Fruit fly (Drosophila melanogaster) ovary, adult (tissue): ENCODE measurements around the gene ball.

Source experiments
- CG17801 ChIP-seq: fragments of 200-800 bp; optimal IDR thresholded peaks from 2 replicates; lab custom pipeline; 2019; ENCODE audit warnings: missing biosample characterization, mild to moderate bottlenecking, missing genetic modification characterization, moderate library complexity; ENCODE audit not compliant: partially characterized antibody

Gene ball

DNA sequence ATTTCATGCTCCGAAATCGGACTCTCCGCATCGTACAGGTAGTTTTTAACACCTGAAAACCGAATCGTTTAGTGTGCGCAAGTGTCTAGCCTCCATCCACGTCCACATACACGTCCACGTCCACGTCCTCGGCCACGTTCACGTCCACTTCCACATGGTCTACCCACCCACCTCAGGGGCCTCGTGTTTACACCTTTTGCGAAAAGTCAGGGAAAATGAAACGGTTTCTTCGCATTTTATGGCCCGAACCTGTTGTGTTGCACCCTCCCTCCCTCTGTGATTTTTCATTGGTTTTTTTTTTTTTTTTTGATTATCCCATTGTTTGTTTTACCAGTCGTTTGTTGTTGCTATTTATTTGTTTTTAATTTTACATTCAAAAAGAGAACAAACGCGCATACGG, 20.5 kb upstream of the ball start:
- no peak for TF ChIP-seq CG17801 (GFP tag; lab: Kevin White, UChicago)

DNA sequence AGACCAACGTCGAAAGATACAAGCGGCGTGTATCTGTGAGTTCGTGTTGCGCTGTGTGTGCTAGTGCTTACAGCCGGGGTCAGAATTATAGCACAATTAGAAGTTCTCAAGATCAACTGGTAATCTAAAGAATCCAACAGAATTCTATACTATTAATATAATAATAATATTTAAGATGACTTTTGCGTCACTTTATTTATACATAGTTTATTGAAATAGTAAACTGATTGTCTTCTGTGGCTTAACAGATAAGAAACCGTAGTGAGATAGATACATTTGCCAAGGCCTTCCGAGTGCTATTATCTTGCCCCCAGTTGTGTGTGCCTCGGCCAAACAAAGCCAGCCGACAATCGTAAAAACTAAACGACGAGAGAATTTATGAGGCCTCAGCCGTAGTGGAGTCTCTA, 19.7 kb upstream of the ball start:
- TF ChIP-seq CG17801 (GFP tag; lab: Kevin White, UChicago): peak; percentile 55

DNA sequence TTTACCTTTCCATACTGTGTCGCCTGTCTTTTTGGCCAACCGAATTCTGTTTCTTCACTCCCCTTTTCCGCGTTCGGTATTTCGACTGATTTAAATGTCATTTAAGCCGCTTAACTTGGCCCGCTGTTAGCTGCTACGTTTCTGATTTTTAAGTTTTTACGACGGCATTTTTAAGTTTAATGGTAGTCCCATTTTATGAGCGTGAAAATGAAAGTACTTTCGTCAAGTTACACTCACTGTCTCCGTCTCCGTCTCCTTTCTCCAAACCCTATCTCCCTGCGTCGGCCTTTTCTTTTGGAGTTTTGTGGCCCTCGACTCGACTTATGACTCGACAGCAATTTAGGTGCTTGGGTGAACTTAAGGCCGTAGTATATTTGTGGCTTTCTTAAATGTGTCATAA, 18.6 kb upstream of the ball start:
- TF ChIP-seq CG17801 (GFP tag; lab: Kevin White, UChicago): no peak

DNA sequence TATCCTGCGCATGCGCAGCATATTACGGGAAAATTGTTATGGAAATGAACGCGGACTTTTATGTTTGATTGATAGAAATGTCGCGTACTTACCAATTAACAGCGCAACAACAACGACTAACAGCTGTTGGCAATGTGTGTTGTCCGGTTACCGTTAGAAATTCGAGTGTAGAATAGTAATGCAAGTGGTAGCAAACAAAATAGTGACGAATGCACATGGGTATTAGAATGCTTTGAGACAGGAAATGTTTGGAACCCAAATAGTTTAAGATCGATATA, 16.3 kb upstream of the ball start:
- TF ChIP-seq CG17801 (GFP tag; lab: Kevin White, UChicago): no peak

DNA sequence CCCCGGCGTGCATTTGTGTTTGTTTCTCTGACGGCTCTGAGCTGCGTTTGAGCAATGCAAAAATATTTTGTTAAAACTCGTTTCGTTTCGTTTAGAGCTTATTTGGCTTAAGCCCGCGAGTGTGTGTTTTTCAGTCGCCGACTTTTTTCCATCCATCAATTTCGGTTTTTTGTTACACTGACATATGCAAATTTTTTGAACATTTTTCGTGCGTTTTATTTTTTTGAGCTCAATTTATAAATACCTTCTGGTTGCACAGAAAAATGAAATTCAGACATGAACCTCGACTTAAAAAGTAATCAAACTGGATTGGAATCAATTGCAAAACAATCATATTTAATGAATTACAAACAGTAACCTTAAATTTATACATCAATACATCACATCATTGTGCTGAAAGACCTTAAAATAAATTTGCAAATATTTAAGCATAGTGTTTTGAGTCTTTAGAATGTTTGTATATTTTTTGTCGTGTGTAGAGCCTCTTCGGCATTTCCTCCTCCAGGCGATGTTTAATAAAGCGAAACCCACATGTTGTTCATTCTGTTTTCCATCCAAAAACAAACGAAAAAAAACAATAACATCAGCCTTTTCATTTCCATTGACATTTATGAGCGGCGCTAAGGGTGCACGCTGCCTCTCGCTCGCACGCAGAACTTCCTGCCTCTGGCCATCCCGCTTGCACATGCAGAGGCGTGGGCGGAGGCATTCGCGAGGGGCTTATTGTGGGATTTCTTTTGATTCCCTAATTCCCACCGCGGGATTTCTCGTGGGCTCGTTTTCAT, 15.8 kb upstream of the ball start:
- TF ChIP-seq CG17801 (GFP tag; lab: Kevin White, UChicago): no peak

DNA sequence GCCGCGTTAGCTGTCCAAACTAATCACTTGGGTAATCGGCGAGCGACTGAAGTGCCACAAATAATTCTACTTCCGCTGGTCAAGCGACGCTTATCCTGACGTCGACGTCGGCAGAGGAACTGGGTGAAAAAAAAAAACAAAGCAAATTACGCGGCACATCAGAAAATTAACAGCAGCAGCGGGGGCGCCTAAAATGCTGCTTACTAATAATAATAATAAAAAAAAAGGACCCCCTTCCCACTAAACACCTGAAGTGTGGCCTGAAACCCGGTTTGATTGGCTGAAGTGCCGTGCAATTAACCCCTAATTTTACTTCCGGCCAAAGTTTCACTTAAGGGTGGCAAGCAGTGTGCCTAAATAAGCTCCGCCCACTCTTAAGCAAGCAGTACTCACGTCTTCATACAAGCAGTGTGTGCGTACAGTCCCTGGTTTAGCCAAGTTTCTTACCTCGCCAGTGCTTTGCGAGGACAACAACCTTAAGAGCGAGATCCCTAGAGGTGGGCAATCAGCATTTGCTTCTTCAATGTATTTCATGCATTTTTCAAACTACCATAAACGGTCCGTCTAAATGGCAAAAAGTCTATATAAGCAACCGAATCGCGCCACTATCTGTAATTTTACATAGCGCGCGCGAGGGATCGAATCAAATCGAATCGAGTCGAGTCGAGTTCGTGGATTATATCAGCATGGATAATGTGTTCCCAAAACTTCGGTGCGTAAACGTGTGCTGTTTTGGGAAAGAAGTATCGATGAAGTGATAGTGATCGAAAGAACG, 14.7 kb upstream of the ball start, which contains the start of the genes ro and T48:
Gene ro (minus strand): TSS at position 51 of the 775 bp plus-strand sequence.
Gene T48 (plus strand): TSS at position 614 of the 775 bp plus-strand sequence.
- peak; percentile 53 for TF ChIP-seq CG17801 (GFP tag; lab: Kevin White, UChicago)

DNA sequence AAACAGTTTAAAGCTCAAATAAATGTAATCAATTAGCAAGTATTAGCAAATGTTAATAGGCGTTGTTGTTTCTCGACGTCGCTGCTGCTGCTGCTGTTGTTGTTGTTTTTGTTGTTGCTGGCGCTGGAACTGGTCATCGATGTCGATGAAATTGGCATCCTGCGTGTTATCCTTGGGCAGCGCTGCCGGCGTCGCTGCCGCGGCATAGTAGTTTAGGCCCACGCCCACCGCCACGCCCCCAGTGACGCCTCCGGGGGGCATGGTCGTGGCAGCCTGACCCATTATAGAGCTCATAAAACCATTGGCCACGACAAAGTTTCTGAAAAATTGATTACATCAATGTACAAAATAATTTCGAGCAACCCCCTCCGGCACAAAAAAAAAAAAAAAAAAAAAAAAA, 10.2 kb upstream of the ball start:
- TF ChIP-seq CG17801 (GFP tag; lab: Kevin White, UChicago): no peak

DNA sequence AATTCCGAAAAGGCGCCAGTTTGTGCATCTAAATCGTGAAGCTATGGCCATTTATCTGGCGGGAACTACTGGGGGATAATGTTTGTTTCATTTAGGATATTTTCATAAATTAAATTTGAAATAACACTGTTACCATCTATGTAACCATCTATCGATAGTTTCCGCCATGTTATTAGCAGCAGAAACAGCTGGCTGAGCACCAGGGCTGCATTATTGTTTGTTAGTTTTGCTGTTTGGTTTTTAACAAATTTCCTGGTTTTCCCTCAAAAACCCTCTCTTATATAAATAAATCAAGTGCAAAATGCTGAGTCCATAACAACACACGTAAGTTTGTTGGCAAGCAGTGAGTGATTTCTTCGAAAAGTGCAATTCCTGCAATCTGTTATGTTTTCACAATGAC, 9.8 kb upstream of the ball start, which contains the start of gene CG5500:
Gene CG5500 (plus strand): TSS at position 199 of the 400 bp plus-strand sequence.
- peak; percentile 38 for TF ChIP-seq CG17801 (GFP tag; lab: Kevin White, UChicago)

DNA sequence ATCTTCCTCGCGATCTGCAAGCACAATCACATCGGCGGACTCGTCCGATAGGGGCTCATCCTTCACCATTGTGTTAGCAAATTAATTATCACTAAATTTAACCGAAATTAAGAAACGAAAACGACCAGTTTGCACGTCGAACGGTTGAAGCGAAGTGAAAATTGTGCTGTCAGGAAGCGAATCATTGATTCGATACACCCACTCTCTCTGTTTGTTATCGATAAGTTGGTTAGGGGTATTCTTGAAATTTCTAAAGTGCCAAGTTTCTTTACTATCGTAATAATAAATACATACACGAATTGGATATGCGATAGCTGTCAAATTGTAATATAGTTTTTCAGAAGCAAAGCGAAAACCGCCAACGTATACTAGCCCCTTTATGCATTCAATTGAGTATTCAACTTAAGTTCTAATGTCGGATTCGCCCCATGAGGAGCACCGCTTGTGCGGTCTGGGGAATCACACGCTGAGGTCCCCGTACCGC, 9.0 kb upstream of the ball start, which contains the start of gene Rb97D:
Gene Rb97D (minus strand): TSS at position 199 of the 484 bp plus-strand sequence.
- peak; percentile 50 for TF ChIP-seq CG17801 (GFP tag; lab: Kevin White, UChicago)

DNA sequence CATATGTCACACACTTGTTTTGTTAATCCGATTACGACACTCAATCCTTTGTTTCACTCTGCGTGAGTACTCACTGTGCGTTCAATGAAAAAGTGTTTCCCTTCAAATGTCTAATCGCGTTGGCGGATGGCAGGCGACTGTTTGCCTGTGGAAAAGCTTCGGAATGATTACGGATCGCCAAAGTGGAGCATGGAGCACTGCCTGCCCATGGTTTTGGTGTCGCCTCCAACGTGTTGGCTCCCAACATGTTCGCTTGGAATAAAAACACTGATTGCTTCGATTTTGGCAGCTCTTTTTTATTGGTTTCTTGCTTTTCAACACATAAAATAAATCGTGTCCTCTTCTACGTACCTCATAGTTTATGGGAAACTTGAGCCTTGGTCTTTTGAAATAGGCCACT, 5.2 kb upstream of the ball start, which contains the start of gene SPARC:
Gene SPARC (minus strand): TSS at position 144 of the 400 bp plus-strand sequence.
- TF ChIP-seq CG17801 (GFP tag; lab: Kevin White, UChicago): no peak

DNA sequence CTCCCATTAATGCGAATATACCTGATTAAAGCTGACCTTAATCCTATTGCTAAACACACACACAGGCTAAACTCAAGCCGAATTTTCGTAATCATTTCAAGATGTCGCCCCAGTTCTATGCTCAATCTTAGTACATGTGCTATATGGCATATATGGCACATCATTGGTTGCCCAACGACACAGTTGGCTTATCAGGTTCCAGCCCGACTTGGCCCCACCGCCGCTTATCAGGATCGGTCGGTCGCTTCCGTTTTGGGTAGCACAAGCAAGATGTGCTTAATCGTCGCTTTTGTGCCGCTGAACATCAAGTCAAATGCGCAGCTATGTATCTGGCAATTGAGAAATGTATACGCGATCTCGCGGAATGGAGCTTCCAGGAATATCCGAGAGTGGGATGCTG, 4.5 kb upstream of the ball start:
- no peak for TF ChIP-seq CG17801 (GFP tag; lab: Kevin White, UChicago)

DNA sequence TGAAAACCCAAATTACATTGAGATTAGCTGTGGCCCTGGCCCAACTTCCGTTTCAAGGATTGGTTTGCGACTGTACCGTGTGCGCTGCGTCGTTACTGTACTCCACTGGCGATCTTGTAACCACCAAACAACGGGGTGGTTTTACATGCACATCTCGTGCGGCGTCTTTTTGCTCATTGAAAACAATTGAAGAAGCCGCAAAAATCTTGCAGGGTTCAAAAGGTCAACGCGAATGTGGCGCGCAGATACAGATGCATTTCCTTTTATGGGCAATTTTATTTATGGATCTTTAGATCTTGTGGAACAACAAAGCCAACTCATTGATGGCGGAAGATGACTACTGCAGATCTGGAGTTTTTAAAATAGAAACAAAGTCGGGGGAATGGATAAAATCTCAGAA, 3.9 kb upstream of the ball start:
- TF ChIP-seq CG17801 (GFP tag; lab: Kevin White, UChicago): no peak

DNA sequence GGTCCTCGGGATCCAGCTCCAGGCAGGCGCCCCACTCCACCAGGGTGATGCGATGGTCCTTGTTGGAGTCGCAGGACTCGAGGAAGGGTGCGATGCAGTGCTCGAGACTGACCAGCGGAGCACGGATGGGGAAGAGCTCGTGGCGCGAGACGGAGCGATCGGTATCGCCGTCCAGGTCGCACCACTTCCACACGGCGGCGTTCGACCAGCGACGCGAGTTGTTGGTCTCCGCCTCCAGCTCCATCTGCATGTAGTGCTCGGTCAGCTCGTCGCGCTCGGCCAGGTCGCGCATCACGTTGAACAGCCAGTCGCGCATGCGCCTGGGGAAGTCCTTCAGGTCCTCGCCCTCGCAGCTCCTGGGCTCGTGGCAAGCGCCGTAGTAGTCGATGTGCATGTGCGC, 2.8 kb upstream of the ball start:
- no peak for TF ChIP-seq CG17801 (GFP tag; lab: Kevin White, UChicago)

DNA sequence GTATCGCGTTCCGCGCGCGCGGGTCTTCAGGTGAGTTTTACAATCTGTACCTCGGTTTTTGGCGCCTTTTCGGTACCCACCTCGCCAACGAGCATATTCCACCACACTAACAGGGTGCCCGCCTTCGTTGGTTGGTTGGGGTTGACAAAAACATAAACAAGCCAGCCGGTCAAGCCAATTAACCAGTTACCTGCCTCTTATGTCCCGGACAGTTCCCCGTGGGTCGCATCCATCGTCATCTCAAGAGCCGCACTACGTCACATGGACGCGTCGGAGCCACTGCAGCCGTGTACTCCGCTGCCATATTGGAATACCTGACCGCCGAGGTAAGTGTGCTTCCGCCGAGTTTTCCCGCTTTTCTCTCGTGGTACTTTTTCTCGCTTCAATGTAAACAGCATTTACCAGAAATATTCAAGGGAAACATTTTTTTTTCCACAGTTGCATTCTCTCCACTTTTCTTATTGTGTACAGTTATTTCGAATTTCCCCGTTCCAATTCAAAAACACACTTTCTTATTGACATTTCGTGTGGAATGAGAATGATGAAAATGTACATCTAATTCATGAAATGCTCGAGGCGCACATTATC, 944 bp upstream of the ball start:
- TF ChIP-seq CG17801 (GFP tag; lab: Kevin White, UChicago): no peak

DNA sequence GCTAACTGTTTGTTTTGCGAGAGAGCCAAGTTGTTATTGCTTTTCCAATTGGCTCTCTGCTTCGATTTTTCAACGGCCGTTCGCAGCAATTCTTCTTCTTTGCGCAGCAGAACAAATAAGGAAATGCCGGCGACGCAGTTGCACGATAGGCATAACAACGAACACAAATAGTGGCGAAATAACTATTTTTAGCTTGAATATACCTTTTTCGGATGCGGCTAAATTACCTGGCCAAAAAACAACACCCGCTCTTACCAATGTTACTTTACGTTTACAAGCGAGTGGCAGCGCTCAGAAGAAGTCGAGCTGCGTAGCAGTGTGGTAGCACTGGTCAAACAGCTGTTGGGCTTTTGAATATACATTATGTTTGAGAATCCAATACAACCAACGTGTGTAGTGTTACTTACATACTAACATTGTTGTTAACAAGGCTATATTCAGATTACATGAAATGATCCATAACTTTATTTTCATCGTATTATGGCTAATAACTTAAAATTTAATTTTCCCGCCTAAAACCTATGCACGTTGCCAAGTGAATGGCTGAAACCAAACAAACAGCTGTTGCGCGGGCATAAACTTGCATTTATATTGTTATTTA, 3.7 kb downstream of the ball start, which contains the start of the genes Lerp and IntS12:
Gene Lerp (minus strand): TSS at position 283 of the 601 bp plus-strand sequence.
Gene IntS12 (plus strand): TSS at position 529 of the 601 bp plus-strand sequence.
- no peak for TF ChIP-seq CG17801 (GFP tag; lab: Kevin White, UChicago)
